Fruit fly (Drosophila melanogaster) whole organism, embryonic: ENCODE data around the gene CG14817.

Source experiments
- B-H2 ChIP-seq: fragments of 200-800 bp; sonication (Bioruptor generic); optimal IDR thresholded peaks from 2 replicates; lab custom pipeline; 2018; ENCODE audit warnings: missing biosample characterization, mild to moderate bottlenecking, missing genetic modification characterization
- Bteb2 ChIP-seq: fragments of 200-800 bp; sonication (Bioruptor generic); optimal IDR thresholded peaks from 2 replicates; lab custom pipeline; 2016; ENCODE audit warnings: missing biosample characterization, missing genetic modification characterization
- CG10147 ChIP-seq: fragments of 200-800 bp; sonication (Bioruptor generic); optimal IDR thresholded peaks from 2 replicates; lab custom pipeline; 2019; ENCODE audit warnings: missing biosample characterization, mild to moderate bottlenecking, missing genetic modification characterization, moderate library complexity
- CG10431 ChIP-seq: fragments of 200-800 bp; sonication (Bioruptor generic); optimal IDR thresholded peaks from 3 replicates; lab custom pipeline; 2018; ENCODE audit warnings: missing biosample characterization, mild to moderate bottlenecking, missing genetic modification characterization
- CG14014 ChIP-seq: fragments of 200-800 bp; sonication (Bioruptor generic); IDR thresholded peaks from 2 replicates; pipeline ENCODE4 v1.3.6; 2022; ENCODE audit warnings: missing biosample characterization, missing genetic modification characterization
- CG14441 ChIP-seq: fragments of 200-800 bp; sonication (Bioruptor generic); IDR thresholded peaks from 2 replicates; pipeline ENCODE4 v1.3.6; 2022; ENCODE audit warnings: missing biosample characterization, missing genetic modification characterization
- CG15479 ChIP-seq: fragments of 200-800 bp; sonication (Bioruptor generic); optimal IDR thresholded peaks from 3 replicates; lab custom pipeline; 2019; ENCODE audit warnings: missing biosample characterization, mild to moderate bottlenecking, missing genetic modification characterization, moderate library complexity
- CG1603 ChIP-seq: fragments of 200-800 bp; sonication (Bioruptor generic); optimal IDR thresholded peaks from 2 replicates; lab custom pipeline; 2019; ENCODE audit warnings: missing biosample characterization, mild to moderate bottlenecking, missing genetic modification characterization, moderate library complexity
- CG16815 ChIP-seq: fragments of 200-800 bp; sonication (Bioruptor generic); optimal IDR thresholded peaks from 3 replicates; lab custom pipeline; 2017; ENCODE audit warnings: missing biosample characterization, mild to moderate bottlenecking, missing genetic modification characterization
- CG17359 ChIP-seq: fragments of 200-800 bp; sonication (Bioruptor generic); optimal IDR thresholded peaks from 3 replicates; lab custom pipeline; 2018; ENCODE audit warnings: missing biosample characterization, mild to moderate bottlenecking, missing genetic modification characterization, moderate library complexity
- CG4328 ChIP-seq: fragments of 200-800 bp; sonication (Bioruptor generic); optimal IDR thresholded peaks from 3 replicates; lab custom pipeline; 2017; ENCODE audit warnings: missing biosample characterization, missing genetic modification reagents, missing genetic modification characterization
- CG7357 ChIP-seq: fragments of 200-800 bp; sonication (Bioruptor generic); IDR thresholded peaks from 3 replicates; pipeline ENCODE4 v1.3.6; 2022; ENCODE audit warnings: missing biosample characterization, missing genetic modification characterization
- CG7987 ChIP-seq: fragments of 200-800 bp; sonication (Bioruptor generic); optimal IDR thresholded peaks from 2 replicates; lab custom pipeline; 2018; ENCODE audit warnings: missing biosample characterization, mild to moderate bottlenecking, missing genetic modification characterization, moderate library complexity
- Dad ChIP-seq: fragments of 200-800 bp; sonication (Bioruptor generic); optimal IDR thresholded peaks from 3 replicates; lab custom pipeline; 2016; ENCODE audit warnings: missing biosample characterization, missing genetic modification characterization
- Doc3 ChIP-seq: fragments of 200-800 bp; sonication (Bioruptor generic); IDR thresholded peaks from 3 replicates; pipeline ENCODE4 v1.3.6; 2022; ENCODE audit warnings: missing biosample characterization, missing genetic modification characterization; ENCODE audit not compliant: partially characterized antibody
- Eip74EF ChIP-seq, 2 experiments: fragments of 200-800 bp in 1 of 2; fragments of >200 bp in 1 of 2; sonication (Bioruptor generic) in 1 of 2; optimal IDR thresholded peaks; 2 replicates each; lab custom pipeline; 2017 to 2019; ENCODE audit warnings: missing biosample characterization in 2 of 2, missing genetic modification characterization in 2 of 2, mild to moderate bottlenecking in 1 of 2, moderate library complexity in 1 of 2
- Hand ChIP-seq: fragments of 200-800 bp; sonication (Bioruptor generic); optimal IDR thresholded peaks from 2 replicates; lab custom pipeline; 2017; ENCODE audit warnings: mild to moderate bottlenecking, missing biosample characterization, missing genetic modification reagents, missing genetic modification characterization
- Hmr ChIP-seq: fragments of 200-800 bp; sonication (Bioruptor generic); optimal IDR thresholded peaks from 3 replicates; lab custom pipeline; 2017; ENCODE audit warnings: mild to moderate bottlenecking, missing biosample characterization, missing genetic modification reagents, missing genetic modification characterization
- Hsf ChIP-seq: fragments of 200-800 bp; sonication (Bioruptor generic); optimal IDR thresholded peaks from 3 replicates; lab custom pipeline; 2016; ENCODE audit warnings: missing biosample characterization, missing genetic modification characterization
- Meics ChIP-seq: fragments of 200-800 bp; sonication (Bioruptor generic); optimal IDR thresholded peaks from 2 replicates; lab custom pipeline; 2017; ENCODE audit warnings: missing biosample characterization, mild to moderate bottlenecking, missing genetic modification characterization
- Nf-YB ChIP-seq: fragments of 200-800 bp; sonication (Bioruptor generic); optimal IDR thresholded peaks from 3 replicates; lab custom pipeline; 2019; ENCODE audit warnings: missing biosample characterization, mild to moderate bottlenecking, missing genetic modification characterization, moderate library complexity
- NfI ChIP-seq: fragments of 200-800 bp; sonication (Bioruptor generic); optimal IDR thresholded peaks from 3 replicates; lab custom pipeline; 2018; ENCODE audit warnings: missing biosample characterization, mild to moderate bottlenecking, missing genetic modification characterization, moderate library complexity
- PHDP ChIP-seq: fragments of 200-800 bp; sonication (Bioruptor generic); optimal IDR thresholded peaks from 3 replicates; lab custom pipeline; 2018; ENCODE audit warnings: missing biosample characterization, mild to moderate bottlenecking, missing genetic modification characterization, moderate library complexity
- al ChIP-seq: fragments of 200-800 bp; sonication (Bioruptor generic); IDR thresholded peaks from 2 replicates; pipeline ENCODE4 v1.3.6; 2022; ENCODE audit warnings: missing biosample characterization, missing genetic modification characterization
- cas ChIP-seq: fragments of 200-800 bp; sonication (Bioruptor generic); IDR thresholded peaks from 2 replicates; pipeline ENCODE4 v1.3.6; 2022; ENCODE audit warnings: missing biosample characterization, missing genetic modification characterization
- da ChIP-seq: fragments of 200-800 bp; sonication (Bioruptor generic); optimal IDR thresholded peaks from 2 replicates; lab custom pipeline; 2016; ENCODE audit warnings: missing biosample characterization, missing genetic modification characterization
- esg ChIP-seq: fragments of 200-800 bp; sonication (Bioruptor generic); conservative IDR thresholded peaks from 2 replicates; pipeline ENCODE4 v1.3.6; 2022; ENCODE audit warnings: missing biosample characterization, missing genetic modification characterization
- eyg ChIP-seq: fragments of 200-800 bp; sonication (Bioruptor generic); optimal IDR thresholded peaks from 3 replicates; lab custom pipeline; 2016; ENCODE audit warnings: missing biosample characterization, missing genetic modification characterization
- fd96Cb ChIP-seq: fragments of 200-800 bp; sonication (Bioruptor generic); optimal IDR thresholded peaks from 2 replicates; lab custom pipeline; 2018; ENCODE audit warnings: missing biosample characterization, mild to moderate bottlenecking, missing genetic modification characterization, moderate library complexity
- fru ChIP-seq: fragments of >200 bp; optimal IDR thresholded peaks from 2 replicates; lab custom pipeline; 2017
- ham ChIP-seq: fragments of 200-800 bp; sonication (Bioruptor generic); IDR thresholded peaks from 2 replicates; pipeline ENCODE4 v1.3.6; 2022; ENCODE audit warnings: missing biosample characterization, missing genetic modification characterization
- her ChIP-seq: fragments of 200-800 bp; sonication (Bioruptor generic); optimal IDR thresholded peaks from 2 replicates; lab custom pipeline; 2016; ENCODE audit warnings: missing biosample characterization, missing genetic modification characterization
- lab ChIP-seq: fragments of 200-800 bp; sonication (Bioruptor generic); optimal IDR thresholded peaks from 3 replicates; lab custom pipeline; 2017; ENCODE audit warnings: missing biosample characterization, missing genetic modification characterization, mild to moderate bottlenecking, moderate library complexity, missing genetic modification reagents
- nau ChIP-seq: fragments of 200-800 bp; sonication (Bioruptor generic); optimal IDR thresholded peaks from 3 replicates; lab custom pipeline; 2017; ENCODE audit warnings: missing biosample characterization, mild to moderate bottlenecking, missing genetic modification characterization, missing genetic modification reagents
- oc ChIP-seq: fragments of 200-800 bp; sonication (Bioruptor generic); optimal IDR thresholded peaks from 2 replicates; lab custom pipeline; 2018; ENCODE audit warnings: missing biosample characterization, mild to moderate bottlenecking, missing genetic modification characterization, moderate library complexity
- pan ChIP-seq, 4 experiments: fragments of >200 bp in 3 of 4; fragments of 200-800 bp in 1 of 4; sonication (Bioruptor generic) in 1 of 4; optimal IDR thresholded peaks in 3 of 4; IDR thresholded peaks in 1 of 4; 2 replicates each; pipeline versions ENCODE4 v1.3.6 to Lab custom; 2017 to 2022; ENCODE audit warnings: missing biosample characterization in 2 of 4, missing genetic modification characterization in 2 of 4, mixed read lengths in 1 of 4
- pros ChIP-seq: fragments of 200-800 bp; sonication (Bioruptor generic); optimal IDR thresholded peaks from 3 replicates; lab custom pipeline; 2019; ENCODE audit warnings: missing biosample characterization, mild to moderate bottlenecking, missing genetic modification characterization, moderate library complexity
- run ChIP-seq: fragments of 200-800 bp; sonication (Bioruptor generic); optimal IDR thresholded peaks from 3 replicates; lab custom pipeline; 2018; ENCODE audit warnings: missing biosample characterization, mild to moderate bottlenecking, missing genetic modification characterization
- seq ChIP-seq: fragments of 200-800 bp; sonication (Bioruptor generic); IDR thresholded peaks from 2 replicates; pipeline ENCODE4 v1.3.6; 2022; ENCODE audit warnings: missing biosample characterization, missing genetic modification characterization
- sim ChIP-seq: fragments of 200-800 bp; sonication (Bioruptor generic); IDR thresholded peaks from 2 replicates; pipeline ENCODE4 v1.3.6; 2022; ENCODE audit warnings: missing biosample characterization, missing genetic modification characterization
- sna ChIP-seq: fragments of 200-800 bp; sonication (Bioruptor generic); IDR thresholded peaks from 2 replicates; pipeline ENCODE4 v1.3.6; 2022; ENCODE audit warnings: missing biosample characterization, missing genetic modification characterization; ENCODE audit not compliant: partially characterized antibody
- so ChIP-seq: fragments of 200-800 bp; sonication (Bioruptor generic); IDR thresholded peaks from 3 replicates; pipeline ENCODE4 v1.3.6; 2022; ENCODE audit warnings: missing biosample characterization, missing genetic modification characterization
- sqz ChIP-seq: fragments of 200-800 bp; sonication (Bioruptor generic); optimal IDR thresholded peaks from 3 replicates; lab custom pipeline; 2018; ENCODE audit warnings: missing biosample characterization, mild to moderate bottlenecking, missing genetic modification characterization
- tgo ChIP-seq: fragments of 200-800 bp; sonication (Bioruptor generic); IDR thresholded peaks from 3 replicates; pipeline ENCODE4 v1.3.6; 2022; ENCODE audit warnings: missing biosample characterization, missing genetic modification characterization
- trem ChIP-seq: fragments of 200-800 bp; optimal IDR thresholded peaks from 3 replicates; lab custom pipeline; 2019; ENCODE audit warnings: missing biosample characterization, mild to moderate bottlenecking, missing genetic modification characterization, moderate library complexity
- ttk ChIP-seq: fragments of 200-800 bp; sonication (Bioruptor generic); IDR thresholded peaks from 2 replicates; pipeline ENCODE4 v2.1.2; 2022; ENCODE audit warnings: missing biosample characterization, missing genetic modification characterization
- vvl ChIP-seq: fragments of 200-800 bp; sonication (Bioruptor generic); IDR thresholded peaks from 2 replicates; pipeline ENCODE4 v1.3.6; 2022; ENCODE audit warnings: missing biosample characterization, missing genetic modification characterization
- wek ChIP-seq: fragments of 200-800 bp; sonication (Bioruptor generic); optimal IDR thresholded peaks from 3 replicates; lab custom pipeline; 2018; ENCODE audit warnings: missing biosample characterization, mild to moderate bottlenecking, missing genetic modification characterization, moderate library complexity
- yki ChIP-seq: fragments of >200 bp; optimal IDR thresholded peaks from 3 replicates; lab custom pipeline; 2018
- zen2 ChIP-seq: fragments of 200-800 bp; sonication (Bioruptor generic); IDR thresholded peaks from 3 replicates; pipeline ENCODE4 v1.3.6; 2022; ENCODE audit warnings: missing biosample characterization, missing genetic modification characterization; ENCODE audit not compliant: partially characterized antibody

CG14817 gene

dm6 chrX:1858867-1859266 is 18.2 kb downstream of the CG14817 start, which contains the start of gene Lamtor5 (continued):
- TF ChIP-seq tgo (GFP tag; lab: Robert Waterston, UW) (peak; percentile 33; the same call in 1 of the 3 replicates), al (no peak), fru (lab: Kevin White, UChicago) (no peak), Hand (GFP tag; lab: Kevin White, UChicago) (peak; percentile 22), CG10431 (GFP tag; lab: Kevin White, UChicago) (no peak), Hsf (GFP tag; lab: Kevin White, UChicago) (peak; percentile 32), so (GFP tag; lab: Robert Waterston, UW) (peak; percentile 34; the same call in 1 of the 3 replicates), ttk (GFP tag; lab: Robert Waterston, UW) (no peak), seq (no peak), fd96Cb (peak; percentile 8), da (GFP tag; lab: Kevin White, UChicago) (no peak), ham (GFP tag; lab: Robert Waterston, UW) (no peak), wek (no peak), pros (GFP tag; lab: Kevin White, UChicago) (no peak), CG14441 (no peak), zen2 (no peak), NfI (GFP tag; lab: Kevin White, UChicago) (peak; percentile 32), Eip74EF (GFP tag; optimal IDR thresholded peaks at IDR 0.05; lab: Kevin White, UChicago) (no peak), Hmr (GFP tag; lab: Kevin White, UChicago) (peak; percentile 49), CG14014 (GFP tag; lab: Robert Waterston, UW) (peak; percentile 34; the same call in 1 of the 2 replicates), run (no peak), sim (GFP tag; lab: Robert Waterston, UW) (no peak), pan (optimal IDR thresholded peaks at IDR 0.05; lab: Kevin White, UChicago) (no peak), pan (GFP tag; optimal IDR thresholded peaks at IDR 0.05 in 1 of 2, IDR thresholded peaks at IDR 0.05 in 1 of 2) (peak in 1 of 2 experiments; percentile 34), CG16815 (GFP tag; lab: Kevin White, UChicago) (no peak), her (GFP tag; lab: Kevin White, UChicago) (no peak), CG10147 (GFP tag; lab: Kevin White, UChicago) (no peak), Bteb2 (GFP tag; lab: Kevin White, UChicago) (no peak), vvl (GFP tag; lab: Robert Waterston, UW) (0 out of 2 replicates have a peak, but pooled peaks have one; percentile 28), eyg (GFP tag; lab: Kevin White, UChicago) (no peak), cas (peak; percentile 7; the same call in 1 of the 2 replicates), lab (peak; percentile 69), trem (tag; lab: Kevin White, UChicago) (peak; percentile 17), CG7987 (no peak), Doc3 (GFP tag; lab: Robert Waterston, UW) (no peak), nau (GFP tag; lab: Kevin White, UChicago) (no peak), sna (no peak), CG17359 (peak; percentile 44), CG1603 (peak; percentile 27), oc (peak; percentile 49), PHDP (tag; lab: Kevin White, UChicago) (peak; percentile 40), yki (lab: Kevin White, UChicago) (no peak), CG7357 (no peak), esg (GFP tag; lab: Robert Waterston, UW) (peak; percentile 35; the same call in 1 of the 2 replicates), CG15479 (GFP tag; lab: Kevin White, UChicago) (no peak), Dad (GFP tag; lab: Kevin White, UChicago) (peak; percentile 14), Nf-YB (GFP tag; lab: Kevin White, UChicago) (peak; percentile 19), Meics (peak; percentile 54), sqz (GFP tag; lab: Kevin White, UChicago) (peak; percentile 13), B-H2 (peak; percentile 1), CG4328 (GFP tag; lab: Kevin White, UChicago) (no peak)
